Worm (Caenorhabditis elegans): ENCODE measurements around the gene Y75B8A.13.
A peak's percentile ranks its signal among the peaks of the same experiment; 100 is the strongest.

The Y75B8A.13 gene

DNA sequence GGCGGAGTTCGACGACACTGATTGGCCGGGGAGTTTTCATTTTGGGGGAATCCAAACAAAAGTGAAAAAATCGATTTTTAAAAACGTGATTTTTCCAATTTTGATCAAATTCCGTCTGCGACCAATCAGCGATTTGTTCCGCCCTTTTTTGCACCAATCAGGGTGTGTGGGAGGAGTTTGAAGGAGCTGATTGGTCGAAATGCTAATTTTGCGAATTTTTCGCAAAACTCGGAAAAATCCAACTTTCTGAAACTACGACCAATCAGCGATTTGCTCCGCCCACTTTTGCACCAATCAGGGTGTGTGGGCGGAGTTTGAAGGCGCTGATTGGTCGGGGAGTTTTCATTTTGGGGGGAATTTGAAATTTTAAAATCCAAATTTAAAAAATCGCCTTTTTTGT is 58.9 kb downstream of the Y75B8A.13 start:
- TF ChIP-seq lin-38 (GFP tag; IDR thresholded peaks at IDR 0.05) (0 out of 2 replicates have a peak, but pooled peaks have one; percentile 9), nhr-77 (tag; optimal IDR thresholded peaks at IDR 0.05) (no peak)

DNA sequence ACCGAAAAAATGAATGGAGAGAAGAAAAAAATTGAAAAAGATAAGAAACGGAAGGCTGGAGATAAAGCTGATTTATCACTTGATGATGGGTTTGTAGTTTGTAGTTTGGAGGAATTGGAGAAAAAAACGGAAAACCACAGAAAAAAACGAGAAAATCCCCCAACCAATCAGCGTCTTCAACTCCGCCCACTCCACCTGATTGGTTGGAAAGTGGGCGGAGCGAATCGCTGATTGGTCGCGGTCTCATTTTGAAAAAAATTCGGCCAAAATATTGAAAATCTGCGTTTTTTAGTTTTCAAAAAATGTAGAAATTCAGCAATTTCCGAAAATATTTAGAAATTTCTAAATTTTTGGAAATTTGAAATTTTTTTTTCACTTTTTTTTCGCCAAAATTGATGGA is 59.7 kb downstream of the Y75B8A.13 start:
- TF ChIP-seq fos-1 (tag; optimal IDR thresholded peaks at IDR 0.05), result no peak
- no peak for TF ChIP-seq tag-97 (GFP tag; IDR thresholded peaks at IDR 0.05)
- no peak for TF ChIP-seq nhr-42 (GFP tag; IDR thresholded peaks at IDR 0.05)
- no peak for TF ChIP-seq hlh-11 (tag; optimal IDR thresholded peaks at IDR 0.05)
- no peak for TF ChIP-seq lin-39 (tag; optimal IDR thresholded peaks at IDR 0.05)
- no peak for TF ChIP-seq ceh-32 (tag; optimal IDR thresholded peaks at IDR 0.05; ENCODE audit: poor library complexity)
- TF ChIP-seq mxl-3 (GFP tag; optimal IDR thresholded peaks at IDR 0.05), result no peak
- TF ChIP-seq zfp-2 (tag; optimal IDR thresholded peaks at IDR 0.05), result no peak
- TF ChIP-seq lir-3 (tag; optimal IDR thresholded peaks at IDR 0.05), result no peak
- TF ChIP-seq hif-1 (tag; optimal IDR thresholded peaks at IDR 0.05), result no peak
- TF ChIP-seq spr-1 (tag; optimal IDR thresholded peaks at IDR 0.05), result no peak
- no peak for TF ChIP-seq pha-4 (GFP tag; IDR thresholded peaks at IDR 0.05)
- TF ChIP-seq pha-4 (tag; optimal IDR thresholded peaks at IDR 0.05), result no peak
- TF ChIP-seq ztf-11 (tag; optimal IDR thresholded peaks at IDR 0.05), result no peak
- TF ChIP-seq zfp-3 (GFP tag; conservative IDR thresholded peaks at IDR 0.05), result no peak

Measured in whole organism, L4 larva.